Worm (Caenorhabditis elegans): ENCODE measurements around the gene pst-2.

pst-2 gene

DNA sequence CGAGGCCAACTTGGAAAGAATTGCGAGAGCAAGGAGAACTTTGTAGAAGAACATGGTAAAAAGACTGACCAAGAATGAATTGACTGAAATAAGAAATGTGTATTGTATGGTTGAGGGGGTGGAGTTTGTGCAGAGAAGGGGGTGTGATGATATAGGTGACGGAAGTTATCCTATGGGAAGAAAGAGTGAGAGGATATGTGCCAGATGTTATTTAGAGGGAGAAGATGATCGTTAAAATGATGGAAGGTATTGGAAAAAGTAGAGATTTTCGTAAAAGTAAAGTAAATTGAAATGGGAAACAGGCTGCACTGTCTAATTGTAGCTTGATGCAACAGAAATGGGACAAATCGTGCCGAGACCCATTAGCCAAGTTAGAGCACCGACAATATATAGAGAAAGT lies 23.3 kb upstream of the pst-2 start, which contains the start of gene sdz-21:
sdz-21 (minus strand) TSS at position 101 of the 400 bp plus-strand sequence.
- TF ChIP-seq madf-2 (tag; optimal IDR thresholded peaks at IDR 0.05) (no peak), ceh-48 (tag; optimal IDR thresholded peaks at IDR 0.05) (no peak), pqm-1 (tag; optimal IDR thresholded peaks at IDR 0.05) (no peak), eyg-1 (tag; optimal IDR thresholded peaks at IDR 0.05) (no peak), pat-9 (tag; optimal IDR thresholded peaks at IDR 0.05) (no peak), dve-1 (tag; optimal IDR thresholded peaks at IDR 0.05) (no peak), hlh-30 (tag; optimal IDR thresholded peaks at IDR 0.05; ENCODE audit: insufficient read depth) (no peak), pha-4 (tag; optimal IDR thresholded peaks at IDR 0.05) (no peak), ref-2 (tag; optimal IDR thresholded peaks at IDR 0.05) (no peak)

ce11 chrIII:5660976-5661375 lies 19.3 kb upstream of the pst-2 start, which contains the start of gene F54E7.6:
Gene F54E7.6, minus strand, starts transcription at chrIII:5661085.
- TF ChIP-seq fkh-6 (tag; optimal IDR thresholded peaks at IDR 0.05) (no peak), elt-2 (tag; optimal IDR thresholded peaks at IDR 0.05) (peak; percentile 37), npax-4 (tag; optimal IDR thresholded peaks at IDR 0.05) (no peak), ceh-14 (tag; optimal IDR thresholded peaks at IDR 0.05) (no peak), dmd-4 (tag; optimal IDR thresholded peaks at IDR 0.05; ENCODE audit: borderline replicate concordance) (no peak), Y22D7AL.16 (tag; optimal IDR thresholded peaks at IDR 0.05) (no peak), ceh-9 (tag; optimal IDR thresholded peaks at IDR 0.05) (no peak)

- TF ChIP-seq pha-4 (tag; optimal IDR thresholded peaks at IDR 0.05), result no peak
- TF ChIP-seq dmd-4 (tag; optimal IDR thresholded peaks at IDR 0.05; ENCODE audit: borderline replicate concordance), result no peak
- TF ChIP-seq F13H6.1 (tag; optimal IDR thresholded peaks at IDR 0.05), result no peak
- no peak for TF ChIP-seq hlh-15 (tag; optimal IDR thresholded peaks at IDR 0.05)
- TF ChIP-seq pag-3 (tag; optimal IDR thresholded peaks at IDR 0.05; ENCODE audit: borderline replicate concordance), result no peak
- TF ChIP-seq che-1 (tag; optimal IDR thresholded peaks at IDR 0.05), result no peak
- no peak for TF ChIP-seq tbx-2 (tag; optimal IDR thresholded peaks at IDR 0.05)
- no peak for TF ChIP-seq nhr-11 (tag; optimal IDR thresholded peaks at IDR 0.05)
- no peak for TF ChIP-seq K02D7.2 (tag; optimal IDR thresholded peaks at IDR 0.05)
- TF ChIP-seq pqm-1 (tag; optimal IDR thresholded peaks at IDR 0.05), result no peak
- TF ChIP-seq C38D4.7 (GFP tag; optimal IDR thresholded peaks at IDR 0.05), result no peak
- TF ChIP-seq gmeb-2 (tag; optimal IDR thresholded peaks at IDR 0.05), result no peak
- no peak for TF ChIP-seq nfya-1 (tag; optimal IDR thresholded peaks at IDR 0.05)
- TF ChIP-seq C08G9.2 (tag; optimal IDR thresholded peaks at IDR 0.05), result no peak
- TF ChIP-seq sdc-2 (tag; optimal IDR thresholded peaks at IDR 0.05), result no peak
- no peak for TF ChIP-seq hlh-8 (tag; optimal IDR thresholded peaks at IDR 0.05)
These were observed 16.7 kb upstream of the pst-2 start for ce11 chrIII:5663521-5663920.

DNA sequence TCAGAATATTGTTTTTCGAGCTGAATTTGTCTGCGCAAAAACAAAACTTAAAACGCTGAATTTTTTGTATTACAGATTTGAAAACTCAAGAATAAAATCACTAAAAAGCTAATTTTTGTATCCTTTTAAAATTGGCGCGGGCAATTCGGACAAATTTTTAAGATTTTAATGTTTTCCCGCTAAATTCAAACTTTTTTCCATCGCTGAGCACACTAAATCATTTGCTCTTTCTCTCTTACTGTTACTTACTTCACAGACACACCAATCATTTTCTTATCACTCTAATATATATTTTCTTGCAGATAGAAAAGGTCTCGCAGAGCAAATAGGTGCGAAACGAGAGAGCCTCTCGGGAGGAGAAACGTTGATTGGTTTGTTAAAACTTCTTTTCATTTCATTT lies 16.3 kb upstream of the pst-2 start, which contains the start of gene par-3:
par-3 (plus strand) TSS at position 301 of the 400 bp plus-strand sequence.
- TF ChIP-seq ceh-2 (tag; optimal IDR thresholded peaks at IDR 0.05) (no peak), pha-2 (tag; optimal IDR thresholded peaks at IDR 0.05) (no peak), hlh-6 (tag; optimal IDR thresholded peaks at IDR 0.05) (no peak), pros-1 (tag; optimal IDR thresholded peaks at IDR 0.05) (no peak), zip-5 (tag; optimal IDR thresholded peaks at IDR 0.05) (no peak), tbx-2 (tag; optimal IDR thresholded peaks at IDR 0.05) (no peak), K09A11.1 (tag; optimal IDR thresholded peaks at IDR 0.05; ENCODE audit: insufficient read depth) (no peak), mec-3 (tag; optimal IDR thresholded peaks at IDR 0.05; ENCODE audit: borderline replicate concordance) (no peak), syd-9 (tag; optimal IDR thresholded peaks at IDR 0.05) (no peak), dmd-4 (tag; optimal IDR thresholded peaks at IDR 0.05; ENCODE audit: borderline replicate concordance) (no peak), hlh-8 (tag; optimal IDR thresholded peaks at IDR 0.05) (no peak), Y22D7AL.16 (tag; optimal IDR thresholded peaks at IDR 0.05) (no peak), unc-42 (tag; optimal IDR thresholded peaks at IDR 0.05) (no peak), eyg-1 (tag; optimal IDR thresholded peaks at IDR 0.05) (no peak), C38D4.7 (GFP tag; optimal IDR thresholded peaks at IDR 0.05) (no peak), fkh-6 (tag; optimal IDR thresholded peaks at IDR 0.05) (no peak), gmeb-2 (tag; optimal IDR thresholded peaks at IDR 0.05) (no peak), K02D7.2 (tag; optimal IDR thresholded peaks at IDR 0.05) (no peak), ceh-48 (tag; optimal IDR thresholded peaks at IDR 0.05) (no peak), ztf-16 (tag; optimal IDR thresholded peaks at IDR 0.05) (no peak)
